Worm (Caenorhabditis elegans) whole organism, L1 larva: ENCODE measurements around the gene sipa-1.

Experiments used
- nhr-77 ChIP-seq: fragments of 150-350 bp; optimal IDR thresholded peaks from 2 replicates; lab custom pipeline; 2014; ENCODE audit warnings: missing biosample characterization, missing genetic modification characterization
- unc-62 ChIP-seq: fragments of 150-350 bp; optimal IDR thresholded peaks from 2 replicates; lab custom pipeline; 2014; ENCODE audit warnings: missing biosample characterization, missing genetic modification reagents, missing genetic modification characterization

DNA sequence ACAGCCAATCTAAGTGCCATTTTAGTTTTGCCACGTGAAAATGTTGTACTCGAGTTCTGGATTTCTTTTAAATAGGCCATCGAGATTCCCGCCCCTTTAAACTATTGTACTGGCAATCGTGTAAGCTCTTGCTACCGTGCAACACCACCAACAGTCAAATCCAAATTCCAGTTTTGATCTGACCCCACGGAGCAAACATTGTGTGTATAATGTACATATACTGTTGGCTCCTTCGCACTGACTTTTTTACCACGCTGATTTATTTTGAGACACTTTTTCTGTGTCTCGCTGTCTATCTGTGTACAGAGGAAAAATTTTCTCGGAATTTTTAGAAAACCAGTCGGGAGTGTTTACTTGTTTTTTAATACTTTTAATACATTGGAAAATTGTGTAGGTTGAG is 27.0 kb downstream of the sipa-1 start, which contains the start of gene piit-1:
- TF ChIP-seq nhr-77 (tag; lab: Kevin White, UChicago) = no peak
- TF ChIP-seq unc-62 (GFP tag; lab: Kevin White, UChicago) = no peak
